Fruit fly (Drosophila melanogaster): Measurements from ENCODE around the gene pll.

Gene pll

DNA sequence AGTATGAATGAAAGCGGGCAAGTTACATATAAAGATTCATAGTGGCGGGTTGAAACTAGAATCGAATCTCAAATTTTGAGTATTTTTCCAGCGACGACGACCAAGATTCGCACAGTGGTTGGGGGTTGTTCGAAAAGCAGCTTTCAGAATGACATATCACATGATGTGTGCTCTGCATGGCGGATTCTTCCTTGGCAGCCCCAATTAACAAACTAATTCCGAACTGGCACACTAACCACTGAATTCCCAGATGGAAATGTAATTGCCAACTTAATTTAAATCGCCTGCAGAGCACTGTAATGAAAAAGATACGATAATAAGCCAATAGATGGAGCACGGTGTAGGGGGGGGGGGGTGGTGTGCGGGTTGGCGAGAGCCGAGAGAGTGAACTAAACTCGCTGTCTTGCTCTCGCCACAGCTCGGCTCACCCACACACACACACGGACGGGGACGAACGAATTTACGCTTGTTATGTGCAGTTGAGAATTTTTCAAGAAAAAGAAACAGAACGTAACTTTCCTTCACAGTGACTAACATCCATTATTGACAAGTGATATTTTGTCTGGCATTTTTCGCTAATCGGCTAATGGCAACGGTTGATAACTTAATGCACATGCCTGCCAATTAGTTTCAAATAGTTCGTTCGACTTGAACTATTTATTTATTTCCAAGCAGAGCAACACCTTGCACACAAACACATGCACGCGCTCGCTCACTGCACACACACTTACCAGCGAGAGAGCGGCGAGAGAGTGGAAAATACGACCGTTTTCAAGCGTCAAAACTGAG, 28.2 kb upstream of the pll start (continued):
- TF ChIP-seq NFAT (GFP tag; IDR thresholded peaks at IDR 0.05) (peak; percentile 97), chm (GFP tag; IDR thresholded peaks at IDR 0.05) (peak; percentile 97), Gug (GFP tag; IDR thresholded peaks at IDR 0.05) (peak; percentile 98), Dfd (GFP tag; optimal IDR thresholded peaks at IDR 0.05) (no peak), Usf (GFP tag; optimal IDR thresholded peaks at IDR 0.05) (peak; percentile 92), hbn (GFP tag; IDR thresholded peaks at IDR 0.05; ENCODE audit: partially characterized antibody) (no peak), CG6813 (GFP tag; optimal IDR thresholded peaks at IDR 0.05) (peak; percentile 97), CG2889 (GFP tag; IDR thresholded peaks at IDR 0.05) (peak; percentile 97), CG6254 (GFP tag; optimal IDR thresholded peaks at IDR 0.05) (peak; percentile 91), so (GFP tag; IDR thresholded peaks at IDR 0.05) (peak; percentile 96), CG9876 (GFP tag; optimal IDR thresholded peaks at IDR 0.05) (peak; percentile 90), D19B (GFP tag; optimal IDR thresholded peaks at IDR 0.05) (peak; percentile 92), fd64A (GFP tag; optimal IDR thresholded peaks at IDR 0.05) (peak; percentile 92), Six4 (GFP tag; optimal IDR thresholded peaks at IDR 0.05) (peak; percentile 92), cg (GFP tag; optimal IDR thresholded peaks at IDR 0.05) (peak; percentile 94), unpg (GFP tag; optimal IDR thresholded peaks at IDR 0.05) (peak; percentile 96), row (GFP tag; IDR thresholded peaks at IDR 0.05) (peak; percentile 97), sd (tag; optimal IDR thresholded peaks at IDR 0.05) (peak; percentile 90), slou (GFP tag; optimal IDR thresholded peaks at IDR 0.05) (peak; percentile 75), E2f2 (GFP tag; IDR thresholded peaks at IDR 0.05) (peak; percentile 84), CG14050 (GFP tag; IDR thresholded peaks at IDR 0.05) (peak; percentile 95), run (tag; optimal IDR thresholded peaks at IDR 0.05) (peak; percentile 89), CG3163 (GFP tag; optimal IDR thresholded peaks at IDR 0.05) (peak; percentile 83), NK7.1 (GFP tag; optimal IDR thresholded peaks at IDR 0.05) (peak; percentile 91), Vsx1 (GFP tag; optimal IDR thresholded peaks at IDR 0.05) (peak; percentile 97), CG1233 (GFP tag; optimal IDR thresholded peaks at IDR 0.05) (peak; percentile 92), CG16779 (GFP tag; IDR thresholded peaks at IDR 0.05) (peak; percentile 97), zen2 (GFP tag; IDR thresholded peaks at IDR 0.05; ENCODE audit: partially characterized antibody) (0 out of 3 replicates have a peak, but pooled peaks have one; percentile 17), H2.0 (GFP tag; IDR thresholded peaks at IDR 0.05) (peak; percentile 97), Dp (GFP tag; optimal IDR thresholded peaks at IDR 0.05) (peak; percentile 22), pb (GFP tag; optimal IDR thresholded peaks at IDR 0.05) (peak; percentile 94), CG33557 (GFP tag; optimal IDR thresholded peaks at IDR 0.05) (peak; percentile 15), Blimp-1 (GFP tag; optimal IDR thresholded peaks at IDR 0.05) (peak; percentile 92), mam (GFP tag; optimal IDR thresholded peaks at IDR 0.05) (peak; percentile 96), dimm (GFP tag; IDR thresholded peaks at IDR 0.05) (peak; percentile 91), CG7271 (tag; optimal IDR thresholded peaks at IDR 0.05) (peak; percentile 27), Chrac-16 (GFP tag; optimal IDR thresholded peaks at IDR 0.05) (peak; percentile 95), shn (GFP tag; optimal IDR thresholded peaks at IDR 0.05) (peak; percentile 96), HLH4C (GFP tag; IDR thresholded peaks at IDR 0.05; ENCODE audit: partially characterized antibody) (peak; percentile 62; the same call in 2 of the 3 replicates), slbo (GFP tag; IDR thresholded peaks at IDR 0.05) (peak; percentile 98), stwl (tag; optimal IDR thresholded peaks at IDR 0.05) (peak; percentile 39), Hsf (GFP tag; optimal IDR thresholded peaks at IDR 0.05) (peak; percentile 96), CG13624 (GFP tag; optimal IDR thresholded peaks at IDR 0.05) (peak; percentile 95), CG32767 (GFP tag; IDR thresholded peaks at IDR 0.05) (peak; percentile 97), CG7372 (GFP tag; IDR thresholded peaks at IDR 0.05) (peak; percentile 95), bab2 (GFP tag; optimal IDR thresholded peaks at IDR 0.05) (peak; percentile 91), Xbp1 (GFP tag; optimal IDR thresholded peaks at IDR 0.05) (peak; percentile 95), CG7556 (GFP tag; optimal IDR thresholded peaks at IDR 0.05) (peak; percentile 95), zf30C (GFP tag; optimal IDR thresholded peaks at IDR 0.05) (no peak)

Data from whole organism, embryonic.